Fruit fly (Drosophila melanogaster) S2 (cell line): ENCODE measurements around the gene vret.

Source experiments
- CG8478 ChIP-seq: fragments of >200 bp; optimal IDR thresholded peaks from 2 replicates; lab custom pipeline; 2018
- CTCF ChIP-seq, 2 experiments: fragments of >200 bp; optimal IDR thresholded peaks; 2 replicates each; lab custom pipeline; 2018

The vret gene

dm6 chr3R:22757117-22757516 lies 11.7 kb upstream of the vret start:
- TF ChIP-seq CG8478 (lab: Kevin White, UChicago) = no peak
- no peak for TF ChIP-seq CTCF (optimal IDR thresholded peaks at IDR 0.05; lab: Kevin White, UChicago)

DNA sequence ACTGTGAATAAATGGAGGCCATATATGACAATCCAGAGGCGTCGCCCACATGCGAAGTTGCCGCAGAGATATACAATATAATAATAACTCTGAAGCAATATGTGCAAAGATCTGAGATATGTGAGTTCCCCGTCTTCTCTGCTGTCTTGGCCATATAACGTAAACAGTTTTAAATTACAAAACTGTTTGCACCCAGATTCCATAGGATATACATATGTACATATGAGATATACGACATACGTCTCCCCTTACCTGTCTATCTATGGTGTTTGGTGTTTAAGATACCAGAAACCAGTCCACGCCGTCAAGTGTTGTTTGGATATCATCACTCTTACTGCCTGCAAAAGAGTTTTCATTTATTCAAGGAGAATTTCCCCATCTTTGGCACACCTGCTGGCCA lies 10.9 kb upstream of the vret start:
- TF ChIP-seq CTCF (optimal IDR thresholded peaks at IDR 0.05; lab: Kevin White, UChicago) (no peak), CG8478 (lab: Kevin White, UChicago) (no peak)

dm6 chr3R:22755187-22755777 lies 9.9 kb upstream of the vret start:
- TF ChIP-seq CG8478 (lab: Kevin White, UChicago) (no peak), CTCF (optimal IDR thresholded peaks at IDR 0.05; lab: Kevin White, UChicago) (no peak)

dm6 chr3R:22753895-22754774 lies 8.8 kb upstream of the vret start:
- TF ChIP-seq CG8478 (lab: Kevin White, UChicago) (no peak), CTCF (optimal IDR thresholded peaks at IDR 0.05; lab: Kevin White, UChicago) (no peak)

DNA sequence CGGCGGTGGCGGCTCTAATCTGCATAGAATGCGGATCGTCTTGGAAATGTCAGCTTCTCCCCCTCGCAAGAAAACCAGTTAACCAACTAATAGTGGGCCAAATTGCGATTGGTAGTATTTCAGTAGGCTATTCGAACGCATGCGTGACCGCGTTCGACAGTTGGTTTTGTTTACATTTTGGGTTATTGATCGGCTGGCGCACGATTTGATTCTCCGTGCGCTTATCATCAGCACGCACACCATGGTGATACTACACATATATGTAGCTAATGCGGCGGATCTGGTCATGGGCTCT lies 8.2 kb upstream of the vret start:
- TF ChIP-seq CG8478 (lab: Kevin White, UChicago) = no peak
- TF ChIP-seq CTCF (optimal IDR thresholded peaks at IDR 0.05; lab: Kevin White, UChicago) = no peak

DNA sequence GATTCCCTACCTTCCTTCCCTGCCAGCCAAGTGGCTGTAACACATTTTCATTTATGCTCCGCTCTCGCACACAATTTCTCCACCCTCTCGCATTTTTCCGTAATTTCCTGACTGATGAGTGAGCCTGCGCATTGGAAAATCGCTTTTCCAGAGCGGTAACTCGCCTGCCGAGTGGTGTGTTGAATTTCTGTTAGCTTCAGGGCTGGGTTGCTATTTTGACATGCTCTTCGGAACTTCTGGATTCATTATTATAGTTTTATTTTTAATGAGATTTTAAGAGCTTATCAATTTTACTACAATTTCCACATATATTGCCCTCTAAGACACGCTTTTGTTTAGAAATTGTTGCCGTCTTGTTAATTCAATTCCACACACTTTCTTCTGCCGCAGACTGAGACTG lies 7.5 kb upstream of the vret start:
- TF ChIP-seq CG8478 (lab: Kevin White, UChicago) = no peak
- TF ChIP-seq CTCF (optimal IDR thresholded peaks at IDR 0.05; lab: Kevin White, UChicago) = no peak

- no peak for TF ChIP-seq CG8478 (lab: Kevin White, UChicago)
- no peak for TF ChIP-seq CTCF (optimal IDR thresholded peaks at IDR 0.05; lab: Kevin White, UChicago)
Observed at dm6 chr3R:22751698-22752097, 6.3 kb upstream of the vret start.

- TF ChIP-seq CTCF (optimal IDR thresholded peaks at IDR 0.05; lab: Kevin White, UChicago) = no peak
- no peak for TF ChIP-seq CG8478 (lab: Kevin White, UChicago)
Observed at dm6 chr3R:22751111-22751510, 5.7 kb upstream of the vret start.

- TF ChIP-seq CG8478 (lab: Kevin White, UChicago) (no peak), CTCF (optimal IDR thresholded peaks at IDR 0.05; lab: Kevin White, UChicago) (peak in 1 of 2 experiments; percentile 14)
Observed at dm6 chr3R:22750534-22750947, 5.2 kb upstream of the vret start, which contains the start of the genes rumi, CG7029 and Usp12-46. Gene rumi (minus strand): TSS chr3R:22750597. Gene CG7029 (plus strand): TSS chr3R:22750901. Gene Usp12-46 (plus strand): TSS chr3R:22750901.

dm6 chr3R:22750039-22750438 lies 4.7 kb upstream of the vret start:
- TF ChIP-seq CG8478 (lab: Kevin White, UChicago) = no peak
- TF ChIP-seq CTCF (optimal IDR thresholded peaks at IDR 0.05; lab: Kevin White, UChicago) = no peak

DNA sequence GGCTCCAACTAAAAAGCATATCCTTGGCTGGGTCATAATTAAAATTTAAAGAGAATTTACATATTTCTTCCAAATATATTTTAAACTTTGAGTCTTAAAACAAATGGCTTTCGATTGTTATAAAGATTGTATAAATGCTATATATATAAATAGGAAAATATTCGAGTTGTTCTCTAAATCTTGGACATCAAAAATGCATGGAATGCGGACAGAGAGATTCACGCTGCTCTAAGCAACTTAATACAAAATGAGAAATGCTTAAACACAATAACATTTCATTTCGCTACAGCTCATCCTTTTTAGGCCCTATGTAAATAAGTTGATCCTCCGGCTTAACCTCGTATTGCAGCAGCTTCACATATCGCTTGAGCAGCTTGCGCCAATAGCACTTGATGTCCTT lies 3.6 kb upstream of the vret start, which contains the start of gene CG31139:
CG31139 (minus strand) TSS at position 101 of the 400 bp plus-strand sequence.
- TF ChIP-seq CG8478 (lab: Kevin White, UChicago) (no peak), CTCF (optimal IDR thresholded peaks at IDR 0.05; lab: Kevin White, UChicago) (no peak)

dm6 chr3R:22747423-22748090 lies 2.2 kb upstream of the vret start, which contains the start of gene CG17141:
Gene CG17141 (minus strand): TSS chr3R:22747599.
- no peak for TF ChIP-seq CTCF (optimal IDR thresholded peaks at IDR 0.05; lab: Kevin White, UChicago)
- no peak for TF ChIP-seq CG8478 (lab: Kevin White, UChicago)

DNA sequence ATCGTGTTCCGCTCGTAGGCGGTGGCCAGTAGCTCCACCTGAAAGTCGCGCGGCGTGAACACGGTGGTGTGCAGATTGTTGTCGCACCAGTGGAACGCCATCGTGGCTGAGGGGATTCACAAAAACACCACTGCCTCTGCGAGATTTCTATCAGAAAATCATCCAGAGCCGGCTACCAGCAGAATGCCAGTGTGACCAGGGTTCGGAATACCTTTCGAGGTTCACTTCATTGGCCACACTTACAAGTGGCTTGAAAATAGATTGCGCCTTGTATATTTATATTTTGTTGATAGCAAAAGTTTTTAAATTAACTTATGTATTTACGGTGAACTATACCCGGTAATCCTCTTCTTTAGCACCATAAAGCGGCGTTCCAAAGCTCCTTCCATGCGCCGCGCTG lies 4.5 kb downstream of the vret start, which contains the start of the genes Dcr-1 and CG6985:
Dcr-1 (minus strand) TSS at position 162 of the 400 bp plus-strand sequence.
CG6985 (plus strand) TSS at position 221 of the 400 bp plus-strand sequence.
- peak in 1 of 2 experiments; percentile 3 for TF ChIP-seq CTCF (optimal IDR thresholded peaks at IDR 0.05; lab: Kevin White, UChicago)
- no peak for TF ChIP-seq CG8478 (lab: Kevin White, UChicago)

DNA sequence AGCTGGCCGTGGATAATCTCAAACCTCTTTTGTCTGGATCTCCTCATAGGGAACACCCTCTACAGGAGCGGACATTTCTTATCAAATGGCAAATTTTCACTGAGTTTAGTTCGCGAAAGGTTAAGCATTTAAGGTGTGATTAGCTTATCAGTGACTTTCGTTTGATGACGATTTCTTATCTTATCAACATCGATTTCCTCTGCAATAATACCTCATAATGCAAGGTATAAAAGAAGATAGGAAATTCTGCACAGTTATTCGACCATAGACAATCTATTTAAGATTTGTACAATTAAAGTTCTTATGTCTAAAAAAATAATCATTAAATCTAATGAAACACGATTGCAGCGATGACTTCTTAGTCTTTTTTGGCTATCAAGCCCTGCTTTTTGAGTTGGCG lies 11.6 kb downstream of the vret start, which contains the start of gene Takl2:
Takl2 (minus strand) TSS at position 101 of the 400 bp plus-strand sequence.
- TF ChIP-seq CG8478 (lab: Kevin White, UChicago) (no peak), CTCF (optimal IDR thresholded peaks at IDR 0.05; lab: Kevin White, UChicago) (no peak)
